Worm (Caenorhabditis elegans) whole organism, late embryonic: Measurements from ENCODE around the gene F10G7.10.

Source experiments
- ama-1 ChIP-seq: fragments of 150-350 bp; optimal IDR thresholded peaks from 2 replicates; lab custom pipeline; 2014
- ceh-48 ChIP-seq: sonication (generic microtip); optimal IDR thresholded peaks from 2 replicates; lab custom pipeline; 2016; ENCODE audit warnings: missing genetic modification characterization, inconsistent platforms, missing compliant biosample characterization
- ceh-9 ChIP-seq: sonication (generic microtip); optimal IDR thresholded peaks from 2 replicates; lab custom pipeline; 2016; ENCODE audit warnings: mild to moderate bottlenecking, missing genetic modification characterization, inconsistent platforms, missing compliant biosample characterization
- dve-1 ChIP-seq: sonication (generic microtip); optimal IDR thresholded peaks from 2 replicates; lab custom pipeline; 2017; ENCODE audit warnings: antibody characterized with exemption, mild to moderate bottlenecking, missing genetic modification characterization, missing compliant biosample characterization
- elt-2 ChIP-seq: sonication (generic microtip); optimal IDR thresholded peaks from 2 replicates; lab custom pipeline; 2016; ENCODE audit warnings: missing genetic modification reagents, missing genetic modification characterization, missing compliant biosample characterization
- fkh-6 ChIP-seq: sonication (generic microtip); optimal IDR thresholded peaks from 2 replicates; lab custom pipeline; 2016; ENCODE audit warnings: missing genetic modification characterization, missing compliant biosample characterization
- hlh-6 ChIP-seq: sonication (generic microtip); optimal IDR thresholded peaks from 2 replicates; lab custom pipeline; 2016; ENCODE audit warnings: missing genotype, missing genetic modification characterization, missing compliant biosample characterization
- madf-2 ChIP-seq: sonication (generic microtip); optimal IDR thresholded peaks from 2 replicates; lab custom pipeline; 2017; ENCODE audit warnings: missing genetic modification characterization, missing compliant biosample characterization
- npax-4 ChIP-seq: sonication (generic microtip); optimal IDR thresholded peaks from 2 replicates; lab custom pipeline; 2016; ENCODE audit warnings: missing genetic modification characterization, missing compliant biosample characterization
- pag-3 ChIP-seq: sonication (generic microtip); optimal IDR thresholded peaks from 2 replicates; lab custom pipeline; 2016; ENCODE audit warnings: missing compliant biosample characterization, missing genetic modification characterization, borderline replicate concordance
- pha-4 ChIP-seq: fragments of 150-350 bp; optimal IDR thresholded peaks from 2 replicates; lab custom pipeline; 2018; ENCODE audit warnings: missing biosample characterization, missing genetic modification reagents, missing genetic modification characterization
- sox-2 ChIP-seq: fragments of 200-800 bp; sonication (Bioruptor generic); IDR thresholded peaks from 2 replicates; pipeline ENCODE4 v1.3.6; 2022; ENCODE audit warnings: missing genetic modification reagents, missing genetic modification characterization, missing compliant biosample characterization
- zip-5 ChIP-seq: sonication (generic microtip); optimal IDR thresholded peaks from 2 replicates; lab custom pipeline; 2016; ENCODE audit warnings: missing genetic modification characterization, missing compliant biosample characterization

- no peak for TF ChIP-seq elt-2
- TF ChIP-seq hlh-6 (tag; lab: Kevin White, UChicago) = no peak
- TF ChIP-seq sox-2 = no peak
- TF ChIP-seq ceh-9 (tag; lab: Kevin White, UChicago) = no peak
- no peak for TF ChIP-seq ceh-48 (tag; lab: Kevin White, UChicago)
- no peak for TF ChIP-seq npax-4 (tag; lab: Kevin White, UChicago)
- TF ChIP-seq fkh-6 (tag; lab: Kevin White, UChicago) = no peak
- TF ChIP-seq ama-1 (lab: Kevin White, UChicago) = no peak
- no peak for TF ChIP-seq zip-5 (tag; lab: Kevin White, UChicago)
- TF ChIP-seq pag-3 (tag; lab: Kevin White, UChicago) = no peak
- TF ChIP-seq dve-1 (tag; lab: Kevin White, UChicago) = no peak
- no peak for TF ChIP-seq madf-2 (tag; lab: Kevin White, UChicago)
- no peak for TF ChIP-seq pha-4 (tag; lab: Kevin White, UChicago)
Observed at ce11 chrII:4773891-4774432, 47.9 kb upstream of the F10G7.10 start, which contains the start of the genes F26G1.9 and F26G1.10.
